ENCODE assay signal across 5 fruit fly cellular contexts in genomic region chr2L:11949917-11950316, dm6.
A peak's percentile ranks its signal among the peaks of the same experiment; 100 is the strongest.
TF ChIP-seq lines count a peak whose summit lies in the region.

No protein-coding gene starts in this region.

- TF ChIP-seq CTCF in whole organism, embryonic (GFP tag; optimal IDR thresholded peaks at IDR 0.05; lab: Kevin White, UChicago) = no peak

TF ChIP-seq in whole organism, adult, 20 proteins besides CTCF, POLR2A, EP300 and RAD21:
- no peak for TF ChIP-seq pad (GFP tag; optimal IDR thresholded peaks at IDR 0.05; lab: Kevin White, UChicago)
- no peak for TF ChIP-seq CG5204 (GFP tag; optimal IDR thresholded peaks at IDR 0.05; lab: Kevin White, UChicago)
- TF ChIP-seq CG12768 (GFP tag; optimal IDR thresholded peaks at IDR 0.05; lab: Kevin White, UChicago) = no peak
- TF ChIP-seq CG7101 (tag; optimal IDR thresholded peaks at IDR 0.05; lab: Kevin White, UChicago) = peak; percentile 1
- TF ChIP-seq CG33017 (tag; optimal IDR thresholded peaks at IDR 0.05; lab: Kevin White, UChicago) = peak; percentile 26
- no peak for TF ChIP-seq cnc (optimal IDR thresholded peaks at IDR 0.05; lab: Kevin White, UChicago)
- TF ChIP-seq Hr96 (GFP tag; optimal IDR thresholded peaks at IDR 0.05; lab: Kevin White, UChicago) = no peak
- TF ChIP-seq kay (GFP tag; lab: Kevin White, UChicago; ENCODE audit: borderline replicate concordance) = peak; percentile 33

TF ChIP-seq in whole organism, embryonic, 481 proteins besides CTCF, POLR2A, EP300 and RAD21 (continues in another document):
- TF ChIP-seq Fer2 (tag; optimal IDR thresholded peaks at IDR 0.05; lab: Kevin White, UChicago) (no peak), row (GFP tag; IDR thresholded peaks at IDR 0.05; lab: Robert Waterston, UW) (peak; percentile 61), Dp (GFP tag; optimal IDR thresholded peaks at IDR 0.05; lab: Kevin White, UChicago) (no peak), bbx (GFP tag; IDR thresholded peaks at IDR 0.05; lab: Robert Waterston, UW; ENCODE audit: partially characterized antibody) (no peak), ara (GFP tag; IDR thresholded peaks at IDR 0.05; lab: Robert Waterston, UW) (peak; percentile 51; the same call in 1 of the 2 replicates), ranshi (GFP tag; IDR thresholded peaks at IDR 0.05; lab: Robert Waterston, UW) (peak; percentile 29; the same call in 1 of the 2 replicates), unpg (GFP tag; optimal IDR thresholded peaks at IDR 0.05; lab: Kevin White, UChicago) (peak; percentile 56), org-1 (GFP tag; optimal IDR thresholded peaks at IDR 0.05; lab: Kevin White, UChicago) (peak; percentile 50), dmrt11E (tag; optimal IDR thresholded peaks at IDR 0.05; lab: Kevin White, UChicago) (peak; percentile 73), Atf-2 (GFP tag; optimal IDR thresholded peaks at IDR 0.05; lab: Kevin White, UChicago) (peak; percentile 9), CG4820 (GFP tag; optimal IDR thresholded peaks at IDR 0.05; lab: Kevin White, UChicago) (peak; percentile 30), CG18476 (GFP tag; optimal IDR thresholded peaks at IDR 0.05; lab: Kevin White, UChicago) (peak; percentile 10), CG6254 (GFP tag; optimal IDR thresholded peaks at IDR 0.05; lab: Kevin White, UChicago) (no peak), Poxn (GFP tag; IDR thresholded peaks at IDR 0.05; lab: Robert Waterston, UW) (no peak), ken (GFP tag; IDR thresholded peaks at IDR 0.05; lab: Robert Waterston, UW) (peak; percentile 69; the same call in 2 of the 3 replicates), CG32767 (GFP tag; IDR thresholded peaks at IDR 0.05; lab: Robert Waterston, UW) (peak; percentile 47; the same call in 1 of the 2 replicates), CG10543 (GFP tag; optimal IDR thresholded peaks at IDR 0.05; lab: Kevin White, UChicago) (no peak), Sox100B (GFP tag; optimal IDR thresholded peaks at IDR 0.05; lab: Kevin White, UChicago) (peak; percentile 12), sob (GFP tag; IDR thresholded peaks at IDR 0.05; lab: Robert Waterston, UW) (peak; percentile 60; the same call in 1 of the 2 replicates)

TF ChIP-seq in whole organism, prepupa, 60 proteins besides CTCF, POLR2A, EP300 and RAD21 (continues in another document):
- TF ChIP-seq eg (GFP tag; IDR thresholded peaks at IDR 0.05; lab: Robert Waterston, UW) (peak; percentile 96), Ets21C (GFP tag; optimal IDR thresholded peaks at IDR 0.05; lab: Kevin White, UChicago) (no peak), achi (GFP tag; optimal IDR thresholded peaks at IDR 0.05; lab: Kevin White, UChicago) (peak; percentile 78), pdm3 (GFP tag; optimal IDR thresholded peaks at IDR 0.05; lab: Kevin White, UChicago) (peak; percentile 82), Hr39 (GFP tag; optimal IDR thresholded peaks at IDR 0.05; lab: Kevin White, UChicago) (peak; percentile 56), Hr4 (GFP tag; optimal IDR thresholded peaks at IDR 0.05; lab: Kevin White, UChicago) (peak; percentile 94), net (GFP tag; optimal IDR thresholded peaks at IDR 0.05; lab: Kevin White, UChicago) (peak; percentile 81), CG11294 (GFP tag; IDR thresholded peaks at IDR 0.05; lab: Robert Waterston, UW) (peak; percentile 88), CG31627 (GFP tag; optimal IDR thresholded peaks at IDR 0.05; lab: Kevin White, UChicago) (peak; percentile 56), CG4318 (GFP tag; optimal IDR thresholded peaks at IDR 0.05; lab: Kevin White, UChicago) (peak; percentile 90), Sox15 (GFP tag; optimal IDR thresholded peaks at IDR 0.05; lab: Kevin White, UChicago) (peak; percentile 3), Eip93F (GFP tag; optimal IDR thresholded peaks at IDR 0.05; lab: Kevin White, UChicago) (no peak), CG6808 (GFP tag; optimal IDR thresholded peaks at IDR 0.05; lab: Kevin White, UChicago) (peak; percentile 27), Ets96B (tag; optimal IDR thresholded peaks at IDR 0.05; lab: Kevin White, UChicago) (peak; percentile 31), Blimp-1 (GFP tag; optimal IDR thresholded peaks at IDR 0.05; lab: Kevin White, UChicago) (no peak), CG8632 (GFP tag; optimal IDR thresholded peaks at IDR 0.05; lab: Kevin White, UChicago) (peak; percentile 33), CG6276 (GFP tag; optimal IDR thresholded peaks at IDR 0.05; lab: Kevin White, UChicago) (peak; percentile 80), CG10669 (GFP tag; optimal IDR thresholded peaks at IDR 0.05; lab: Kevin White, UChicago) (peak; percentile 56), CG15336 (GFP tag; IDR thresholded peaks at IDR 0.05; lab: Robert Waterston, UW) (peak; percentile 95), CG6792 (GFP tag; optimal IDR thresholded peaks at IDR 0.05; lab: Kevin White, UChicago) (peak; percentile 47), CG8119 (GFP tag; IDR thresholded peaks at IDR 0.05; lab: Robert Waterston, UW) (peak; percentile 96), CG11762 (GFP tag; optimal IDR thresholded peaks at IDR 0.05; lab: Kevin White, UChicago; ENCODE audit: insufficient read depth) (peak; percentile 52)

TF ChIP-seq in whole organism, pupa, 21 proteins besides CTCF, POLR2A, EP300 and RAD21:
- TF ChIP-seq CG17806 (tag; optimal IDR thresholded peaks at IDR 0.05; lab: Kevin White, UChicago) = peak; percentile 44
- peak; percentile 57 for TF ChIP-seq CG15710 (tag; optimal IDR thresholded peaks at IDR 0.05; lab: Kevin White, UChicago)
- TF ChIP-seq Pif1A (GFP tag; optimal IDR thresholded peaks at IDR 0.05; lab: Kevin White, UChicago) = peak; percentile 80
- TF ChIP-seq CG8159 (tag; optimal IDR thresholded peaks at IDR 0.05; lab: Kevin White, UChicago) = peak; percentile 34
- peak; percentile 94 for TF ChIP-seq Ets98B (GFP tag; IDR thresholded peaks at IDR 0.05; lab: Robert Waterston, UW)
- TF ChIP-seq CG34367 (tag; optimal IDR thresholded peaks at IDR 0.05; lab: Kevin White, UChicago) = peak; percentile 68
- peak; percentile 36 for TF ChIP-seq Snoo (tag; optimal IDR thresholded peaks at IDR 0.05; lab: Kevin White, UChicago)
- no peak for TF ChIP-seq EcR (GFP tag; optimal IDR thresholded peaks at IDR 0.05; lab: Kevin White, UChicago)
- TF ChIP-seq Pif1B (GFP tag; optimal IDR thresholded peaks at IDR 0.05; lab: Kevin White, UChicago) = peak; percentile 48
- peak; percentile 48 for TF ChIP-seq CG13204 (GFP tag; optimal IDR thresholded peaks at IDR 0.05; lab: Kevin White, UChicago)
- TF ChIP-seq CG9948 (tag; optimal IDR thresholded peaks at IDR 0.05; lab: Kevin White, UChicago) = peak; percentile 67
- TF ChIP-seq D1 (tag; optimal IDR thresholded peaks at IDR 0.05; lab: Kevin White, UChicago) = no peak
- TF ChIP-seq CG14655 (GFP tag; optimal IDR thresholded peaks at IDR 0.05; lab: Kevin White, UChicago) = peak; percentile 85
- TF ChIP-seq fd96Ca (GFP tag; IDR thresholded peaks at IDR 0.05; lab: Robert Waterston, UW) = peak; percentile 94
- peak; percentile 89 for TF ChIP-seq CG12605 (GFP tag; IDR thresholded peaks at IDR 0.05; lab: Robert Waterston, UW)
- peak; percentile 89 for TF ChIP-seq rn (GFP tag; IDR thresholded peaks at IDR 0.05; lab: Robert Waterston, UW)
- peak; percentile 75 for TF ChIP-seq CG10348 (GFP tag; IDR thresholded peaks at IDR 0.05; lab: Robert Waterston, UW)
- peak; percentile 95 for TF ChIP-seq CG4496 (GFP tag; IDR thresholded peaks at IDR 0.05; lab: Robert Waterston, UW)
- TF ChIP-seq gl (tag; optimal IDR thresholded peaks at IDR 0.05; lab: Kevin White, UChicago) = no peak
- peak; percentile 94 for TF ChIP-seq CG32121 (GFP tag; IDR thresholded peaks at IDR 0.05; lab: Robert Waterston, UW)
- peak; percentile 87 for TF ChIP-seq CG8301 (tag; optimal IDR thresholded peaks at IDR 0.05; lab: Kevin White, UChicago)

TF ChIP-seq in whole organism, wandering third instar larva, 38 proteins besides CTCF, POLR2A, EP300 and RAD21:
- TF ChIP-seq dmrt93B (GFP tag; optimal IDR thresholded peaks at IDR 0.05; lab: Kevin White, UChicago) = peak; percentile 10
- TF ChIP-seq OdsH (GFP tag; optimal IDR thresholded peaks at IDR 0.05; lab: Kevin White, UChicago) = no peak
- TF ChIP-seq Mio (GFP tag; optimal IDR thresholded peaks at IDR 0.05; lab: Kevin White, UChicago) = no peak
- no peak for TF ChIP-seq dl (GFP tag; optimal IDR thresholded peaks at IDR 0.05; lab: Kevin White, UChicago; ENCODE audit: insufficient read depth in 1 of 2, partially characterized antibody in 2 of 2)
- peak; percentile 29 for TF ChIP-seq ey (GFP tag; optimal IDR thresholded peaks at IDR 0.05; lab: Kevin White, UChicago)
- no peak for TF ChIP-seq jim (GFP tag; optimal IDR thresholded peaks at IDR 0.05; lab: Kevin White, UChicago)
- no peak for TF ChIP-seq br (GFP tag; optimal IDR thresholded peaks at IDR 0.05; lab: Kevin White, UChicago)
- peak; percentile 42 for TF ChIP-seq rgr (GFP tag; optimal IDR thresholded peaks at IDR 0.05; lab: Kevin White, UChicago)
- TF ChIP-seq woc (GFP tag; optimal IDR thresholded peaks at IDR 0.05; lab: Kevin White, UChicago) = no peak
- no peak for TF ChIP-seq Hr83 (GFP tag; optimal IDR thresholded peaks at IDR 0.05; lab: Kevin White, UChicago; ENCODE audit: poor library complexity, severe bottlenecking)
- TF ChIP-seq HLH106 (tag; optimal IDR thresholded peaks at IDR 0.05; lab: Kevin White, UChicago) = peak; percentile 12
- no peak for TF ChIP-seq psq (GFP tag; optimal IDR thresholded peaks at IDR 0.05; lab: Kevin White, UChicago)
- TF ChIP-seq GATAd (GFP tag; optimal IDR thresholded peaks at IDR 0.05; lab: Kevin White, UChicago) = no peak
- TF ChIP-seq Hnf4 (GFP tag; optimal IDR thresholded peaks at IDR 0.05; lab: Kevin White, UChicago) = no peak
- no peak for TF ChIP-seq brk (GFP tag; optimal IDR thresholded peaks at IDR 0.05; lab: Kevin White, UChicago)
- TF ChIP-seq pan (optimal IDR thresholded peaks at IDR 0.05; lab: Kevin White, UChicago) = no peak
- no peak for TF ChIP-seq Dfd (GFP tag; optimal IDR thresholded peaks at IDR 0.05; lab: Kevin White, UChicago)
- TF ChIP-seq tai (GFP tag; optimal IDR thresholded peaks at IDR 0.05; lab: Kevin White, UChicago) = no peak
- no peak for TF ChIP-seq Vsx2 (GFP tag; optimal IDR thresholded peaks at IDR 0.05; lab: Kevin White, UChicago; ENCODE audit: partially characterized antibody)
- TF ChIP-seq Hr78 (GFP tag; optimal IDR thresholded peaks at IDR 0.05; lab: Kevin White, UChicago) = no peak
- TF ChIP-seq lola (GFP tag; optimal IDR thresholded peaks at IDR 0.05; lab: Kevin White, UChicago) = no peak
- no peak for TF ChIP-seq Dif (GFP tag; optimal IDR thresholded peaks at IDR 0.05; lab: Kevin White, UChicago; ENCODE audit: partially characterized antibody)
- no peak for TF ChIP-seq sv (GFP tag; optimal IDR thresholded peaks at IDR 0.05; lab: Kevin White, UChicago)
- no peak for TF ChIP-seq CG32264 (GFP tag; optimal IDR thresholded peaks at IDR 0.05; lab: Kevin White, UChicago)
- TF ChIP-seq foxo (GFP tag; optimal IDR thresholded peaks at IDR 0.05; lab: Kevin White, UChicago) = peak in 1 of 2 experiments; percentile 37
- no peak for TF ChIP-seq h (GFP tag; optimal IDR thresholded peaks at IDR 0.05; lab: Kevin White, UChicago)
- TF ChIP-seq CG9705 (GFP tag; optimal IDR thresholded peaks at IDR 0.05; lab: Kevin White, UChicago) = no peak
